Worm (Caenorhabditis elegans) whole organism, L4 larva: ENCODE results near the gene tsn-1.

Experiments used
- F26F4.8 ChIP-seq: fragments of 200-800 bp; sonication (Bioruptor generic); conservative IDR thresholded peaks from 2 replicates; pipeline ENCODE4 v1.3.6; 2022; ENCODE audit warnings: missing genetic modification characterization, missing compliant biosample characterization
- aha-1 ChIP-seq: fragments of 150-350 bp; peaks from one replicate; lab custom pipeline; 2014; ENCODE audit warnings: missing biosample characterization, missing genetic modification characterization
- ama-1 ChIP-seq: fragments of 150-350 bp; optimal IDR thresholded peaks from 2 replicates; lab custom pipeline; 2014; ENCODE audit warnings: inconsistent platforms, mixed read lengths
- ceh-82 ChIP-seq: sonication (generic microtip); optimal IDR thresholded peaks from 2 replicates; lab custom pipeline; 2017; ENCODE audit warnings: missing biosample characterization, missing genetic modification characterization
- daf-16 ChIP-seq, 3 experiments: sonication (generic microtip); optimal IDR thresholded peaks; 2 replicates each; lab custom pipeline; 2016 to 2017; ENCODE audit warnings: missing genetic modification characterization in 3 of 3, missing genetic modification reagents in 3 of 3, mild to moderate bottlenecking in 2 of 3, missing compliant biosample characterization in 2 of 3, missing biosample characterization in 1 of 3, moderate library complexity in 1 of 3
- dpl-1 ChIP-seq: fragments of 150-350 bp; optimal IDR thresholded peaks from 2 replicates; lab custom pipeline; 2014; ENCODE audit warnings: missing biosample characterization, missing genetic modification reagents, missing genetic modification characterization
- mdt-29 ChIP-seq: fragments of 200-800 bp; sonication (Bioruptor generic); IDR thresholded peaks from 2 replicates; pipeline ENCODE4 v1.3.6; 2022; ENCODE audit warnings: missing genetic modification reagents, missing genetic modification characterization, missing compliant biosample characterization
- mep-1 ChIP-seq: fragments of 150-350 bp; sonication (generic microtip); optimal IDR thresholded peaks from 3 replicates; lab custom pipeline; 2014; ENCODE audit warnings: missing biosample characterization, missing genetic modification characterization
- nhr-6 ChIP-seq: fragments of 150-350 bp; optimal IDR thresholded peaks from 2 replicates; lab custom pipeline; 2014; ENCODE audit warnings: missing biosample characterization, missing genetic modification characterization
- nhr-76 ChIP-seq: fragments of 150-350 bp; optimal IDR thresholded peaks from 2 replicates; lab custom pipeline; 2014; ENCODE audit warnings: missing biosample characterization, missing genetic modification characterization
- pha-4 ChIP-seq, 2 experiments: fragments of 150-350 bp in 1 of 2; fragments of 200-800 bp in 1 of 2; sonication (Bioruptor generic) in 1 of 2; IDR thresholded peaks in 1 of 2; optimal IDR thresholded peaks in 1 of 2; 2 replicates each; pipeline versions ENCODE4 v1.3.6 to Lab custom; 2014 to 2022; ENCODE audit warnings: missing genetic modification characterization in 2 of 2, missing genetic modification reagents in 2 of 2, missing biosample characterization in 1 of 2, missing compliant biosample characterization in 1 of 2
- spr-3 ChIP-seq: fragments of 200-800 bp; sonication (Bioruptor generic); optimal IDR thresholded peaks from 2 replicates; lab custom pipeline; 2018; ENCODE audit warnings: mild to moderate bottlenecking, missing genetic modification characterization, missing compliant biosample characterization
- zip-11 ChIP-seq: fragments of 200-800 bp; sonication (Bioruptor generic); IDR thresholded peaks from 2 replicates; pipeline ENCODE4 v1.3.6; 2022; ENCODE audit warnings: missing genetic modification characterization, missing compliant biosample characterization

DNA sequence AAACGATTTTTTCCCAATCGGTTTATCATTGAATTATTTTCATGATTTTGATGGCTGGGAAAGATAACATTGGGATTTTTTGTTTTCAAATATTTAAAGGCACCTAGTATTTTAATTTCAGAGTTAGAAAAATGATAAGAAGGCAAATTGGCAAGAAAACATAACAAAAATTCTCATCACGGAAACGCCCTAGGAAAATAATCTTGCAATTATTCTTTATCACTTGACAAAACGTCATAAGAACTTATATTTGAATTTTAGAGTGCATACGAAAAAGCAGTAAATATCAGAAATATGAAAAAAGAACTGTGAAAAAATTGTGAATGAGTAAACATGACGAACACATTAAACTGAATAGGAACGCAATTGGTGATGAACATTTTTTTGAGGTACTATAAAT is 49.3 kb upstream of the tsn-1 start:
- no peak for TF ChIP-seq mdt-29 (GFP tag; lab: Robert Waterston, UW)
- TF ChIP-seq nhr-76: no peak
- no peak for TF ChIP-seq zip-11
- TF ChIP-seq ama-1 (lab: Kevin White, UChicago): no peak
- TF ChIP-seq spr-3 (GFP tag; lab: Kevin White, UChicago): no peak
- no peak for TF ChIP-seq ceh-82 (tag; lab: Kevin White, UChicago)
- TF ChIP-seq nhr-6: no peak
- TF ChIP-seq mep-1 (tag; lab: Kevin White, UChicago): no peak
- TF ChIP-seq F26F4.8 (GFP tag; lab: Robert Waterston, UW): no peak
- TF ChIP-seq dpl-1 (GFP tag; lab: Kevin White, UChicago): no peak
- no peak for TF ChIP-seq daf-16 (GFP tag; optimal IDR thresholded peaks at IDR 0.05; lab: Kevin White, UChicago)
- peak; percentile 83 for TF ChIP-seq daf-16 (tag; optimal IDR thresholded peaks at IDR 0.05; lab: Kevin White, UChicago)
- no peak for TF ChIP-seq pha-4 (GFP tag; IDR thresholded peaks at IDR 0.05; lab: Robert Waterston, UW)
- no peak for TF ChIP-seq pha-4 (tag; optimal IDR thresholded peaks at IDR 0.05; lab: Kevin White, UChicago)
- TF ChIP-seq aha-1 (tag; lab: Kevin White, UChicago): no peak
